Worm (Caenorhabditis elegans): Measurements from ENCODE around the gene pro-1.
A peak's percentile ranks its signal among the peaks of the same experiment; 100 is the strongest.

The pro-1 gene

ce11 chrII:10558345-10558744 lies 16.5 kb upstream of the pro-1 start:
- no peak for TF ChIP-seq hlh-6 (tag; optimal IDR thresholded peaks at IDR 0.05)
- TF ChIP-seq hlh-30 (tag; optimal IDR thresholded peaks at IDR 0.05; ENCODE audit: insufficient read depth) = peak; percentile 50

- TF ChIP-seq rnt-1 (tag; optimal IDR thresholded peaks at IDR 0.05) (no peak), dve-1 (tag; optimal IDR thresholded peaks at IDR 0.05) (no peak), hlh-30 (tag; optimal IDR thresholded peaks at IDR 0.05; ENCODE audit: insufficient read depth) (peak; percentile 43)
Measured at ce11 chrII:10557206-10557574, 15.4 kb upstream of the pro-1 start.

ce11 chrII:10556550-10557205 lies 14.9 kb upstream of the pro-1 start:
- TF ChIP-seq elt-2 (tag; optimal IDR thresholded peaks at IDR 0.05) = peak; percentile 25
- no peak for TF ChIP-seq ceh-30 (tag; optimal IDR thresholded peaks at IDR 0.05)

ce11 chrII:10555484-10556075 lies 13.8 kb upstream of the pro-1 start:
- TF ChIP-seq unc-55 (GFP tag; optimal IDR thresholded peaks at IDR 0.05) = peak; percentile 92
- TF ChIP-seq tbx-2 (tag; optimal IDR thresholded peaks at IDR 0.05) = peak; percentile 43
- TF ChIP-seq ceh-9 (tag; optimal IDR thresholded peaks at IDR 0.05) = no peak
- TF ChIP-seq nfya-1 (tag; optimal IDR thresholded peaks at IDR 0.05) = peak; percentile 4
- no peak for TF ChIP-seq ceh-30 (tag; optimal IDR thresholded peaks at IDR 0.05)
- peak; percentile 55 for TF ChIP-seq ceh-18 (tag; optimal IDR thresholded peaks at IDR 0.05)
- peak; percentile 12 for TF ChIP-seq ref-2 (tag; optimal IDR thresholded peaks at IDR 0.05)

ce11 chrII:10554972-10555371 lies 13.2 kb upstream of the pro-1 start, which contains the start of gene mnk-1:
Gene mnk-1, minus strand, starts transcription at chrII:10555044.
- no peak for TF ChIP-seq ets-4 (tag; optimal IDR thresholded peaks at IDR 0.05)
- no peak for TF ChIP-seq pat-9 (tag; optimal IDR thresholded peaks at IDR 0.05)
- TF ChIP-seq ceh-31 (tag; optimal IDR thresholded peaks at IDR 0.05) = no peak
- TF ChIP-seq hlh-15 (tag; optimal IDR thresholded peaks at IDR 0.05) = no peak
- no peak for TF ChIP-seq rnt-1 (tag; optimal IDR thresholded peaks at IDR 0.05)
- TF ChIP-seq pha-4 (tag; optimal IDR thresholded peaks at IDR 0.05) = no peak
- TF ChIP-seq unc-55 (GFP tag; optimal IDR thresholded peaks at IDR 0.05) = no peak
- no peak for TF ChIP-seq pag-3 (tag; optimal IDR thresholded peaks at IDR 0.05; ENCODE audit: borderline replicate concordance)
- no peak for TF ChIP-seq hlh-8 (tag; optimal IDR thresholded peaks at IDR 0.05)
- no peak for TF ChIP-seq unc-86 (tag; optimal IDR thresholded peaks at IDR 0.05)
- TF ChIP-seq npax-4 (tag; optimal IDR thresholded peaks at IDR 0.05) = no peak
- TF ChIP-seq C38D4.7 (GFP tag; optimal IDR thresholded peaks at IDR 0.05) = no peak

- TF ChIP-seq nhr-11 (tag; optimal IDR thresholded peaks at IDR 0.05) = no peak
- TF ChIP-seq hlh-30 (tag; optimal IDR thresholded peaks at IDR 0.05; ENCODE audit: insufficient read depth) = peak; percentile 64
- TF ChIP-seq unc-55 (GFP tag; optimal IDR thresholded peaks at IDR 0.05) = peak; percentile 10
Measured at ce11 chrII:10554046-10554399, 12.2 kb upstream of the pro-1 start.

- no peak for TF ChIP-seq lim-6 (tag; optimal IDR thresholded peaks at IDR 0.05)
- no peak for TF ChIP-seq Y22D7AL.16 (tag; optimal IDR thresholded peaks at IDR 0.05)
- TF ChIP-seq ahr-1 (tag; optimal IDR thresholded peaks at IDR 0.05) = no peak
- no peak for TF ChIP-seq ceh-9 (tag; optimal IDR thresholded peaks at IDR 0.05)
- TF ChIP-seq unc-42 (tag; optimal IDR thresholded peaks at IDR 0.05) = no peak
- TF ChIP-seq elt-4 (tag; optimal IDR thresholded peaks at IDR 0.05) = no peak
- TF ChIP-seq madf-2 (tag; optimal IDR thresholded peaks at IDR 0.05) = no peak
- TF ChIP-seq ceh-6 (GFP tag; optimal IDR thresholded peaks at IDR 0.05) = no peak
- TF ChIP-seq syd-9 (tag; optimal IDR thresholded peaks at IDR 0.05) = no peak
Measured at ce11 chrII:10553377-10554045, 11.7 kb upstream of the pro-1 start.
